Worm (Caenorhabditis elegans) whole organism, mixed stage, embryonic: ENCODE data around the gene F31E8.4.

Experiments used
- M03D4.4 ChIP-seq: sonication (generic microtip); optimal IDR thresholded peaks from 2 replicates; lab custom pipeline; 2017; ENCODE audit warnings: mild to moderate bottlenecking, missing genetic modification characterization, missing compliant biosample characterization
- bed-3 ChIP-seq: fragments of 200-800 bp; sonication (Bioruptor generic); optimal IDR thresholded peaks from 3 replicates; lab custom pipeline; 2018; ENCODE audit warnings: mild to moderate bottlenecking, missing genetic modification characterization, moderate library complexity, missing compliant biosample characterization
- ceh-39 ChIP-seq: fragments of 150-350 bp; optimal IDR thresholded peaks from 2 replicates; lab custom pipeline; 2014; ENCODE audit warnings: missing biosample characterization, missing genetic modification characterization
- ceh-43 ChIP-seq: fragments of 200-800 bp; sonication (Bioruptor generic); optimal IDR thresholded peaks from 2 replicates; lab custom pipeline; 2018; ENCODE audit warnings: mild to moderate bottlenecking, missing genetic modification characterization, moderate library complexity, missing compliant biosample characterization
- ceh-83 ChIP-seq: fragments of 200-800 bp; sonication (Bioruptor generic); optimal IDR thresholded peaks from 2 replicates; lab custom pipeline; 2018; ENCODE audit warnings: mild to moderate bottlenecking, missing genetic modification characterization, missing compliant biosample characterization
- ces-1 ChIP-seq: fragments of 150-350 bp; optimal IDR thresholded peaks from 2 replicates; lab custom pipeline; 2014; ENCODE audit warnings: missing biosample characterization, missing genetic modification reagents, missing genetic modification characterization
- cnd-1 ChIP-seq: fragments of 200-800 bp; sonication (Bioruptor generic); optimal IDR thresholded peaks from 2 replicates; lab custom pipeline; 2018; ENCODE audit warnings: mild to moderate bottlenecking, missing genetic modification characterization, missing compliant biosample characterization
- drap-1 ChIP-seq: fragments of 200-800 bp; sonication (Bioruptor generic); optimal IDR thresholded peaks from 3 replicates; lab custom pipeline; 2018; ENCODE audit warnings: mild to moderate bottlenecking, missing genetic modification characterization, missing compliant biosample characterization
- elt-1 ChIP-seq: sonication (generic microtip); optimal IDR thresholded peaks from 2 replicates; lab custom pipeline; 2017; ENCODE audit warnings: missing genetic modification characterization, mild to moderate bottlenecking, missing compliant biosample characterization, antibody characterized with exemption, moderate library complexity, borderline replicate concordance; ENCODE audit not compliant: insufficient read depth
- elt-3 ChIP-seq: fragments of 150-350 bp; optimal IDR thresholded peaks from 2 replicates; lab custom pipeline; 2014; ENCODE audit warnings: missing biosample characterization, missing genetic modification characterization
- hlh-1 ChIP-seq: fragments of 150-350 bp; optimal IDR thresholded peaks from 2 replicates; lab custom pipeline; 2014; ENCODE audit warnings: missing biosample characterization, missing genetic modification reagents, missing genetic modification characterization
- lin-32 ChIP-seq: fragments of 200-800 bp; sonication (Bioruptor generic); optimal IDR thresholded peaks from 2 replicates; lab custom pipeline; 2018; ENCODE audit warnings: mild to moderate bottlenecking, missing genetic modification characterization, missing compliant biosample characterization
- lsy-2 ChIP-seq: fragments of 150-350 bp; optimal IDR thresholded peaks from 2 replicates; lab custom pipeline; 2014; ENCODE audit warnings: missing biosample characterization, missing genetic modification characterization
- mab-5 ChIP-seq: fragments of 150-350 bp; optimal IDR thresholded peaks from 2 replicates; lab custom pipeline; 2014; ENCODE audit warnings: missing biosample characterization, missing genetic modification characterization
- mep-1 ChIP-seq: fragments of 150-350 bp; optimal IDR thresholded peaks from 2 replicates; lab custom pipeline; 2017; ENCODE audit warnings: missing biosample characterization, missing genetic modification reagents, missing genetic modification characterization, inconsistent platforms
- mls-2 ChIP-seq: sonication (generic microtip); optimal IDR thresholded peaks from 2 replicates; lab custom pipeline; 2016; ENCODE audit warnings: mild to moderate bottlenecking, missing genetic modification characterization, moderate library complexity, missing compliant biosample characterization
- nhr-12 ChIP-seq: fragments of 150-350 bp; optimal IDR thresholded peaks from 2 replicates; lab custom pipeline; 2014; ENCODE audit warnings: missing biosample characterization, missing genetic modification characterization
- nhr-2 ChIP-seq: fragments of 150-350 bp; optimal IDR thresholded peaks from 2 replicates; lab custom pipeline; 2014; ENCODE audit warnings: missing biosample characterization, missing genetic modification characterization
- nhr-237 ChIP-seq: fragments of 150-350 bp; optimal IDR thresholded peaks from 2 replicates; lab custom pipeline; 2014; ENCODE audit warnings: missing biosample characterization, missing genetic modification characterization
- nhr-28 ChIP-seq: fragments of 150-350 bp; optimal IDR thresholded peaks from 2 replicates; lab custom pipeline; 2014; ENCODE audit warnings: missing biosample characterization, missing genetic modification characterization
- pha-4 ChIP-seq: fragments of 150-350 bp; optimal IDR thresholded peaks from 2 replicates; lab custom pipeline; 2018; ENCODE audit warnings: missing biosample characterization, missing genetic modification reagents, missing genetic modification characterization
- sem-2 ChIP-seq: fragments of 200-800 bp; sonication (Bioruptor generic); optimal IDR thresholded peaks from 2 replicates; lab custom pipeline; 2018; ENCODE audit warnings: mild to moderate bottlenecking, missing genetic modification characterization, missing compliant biosample characterization
- snpc-4 ChIP-seq: fragments of 150-350 bp; optimal IDR thresholded peaks from 2 replicates; lab custom pipeline; 2014; ENCODE audit warnings: missing biosample characterization, missing genetic modification characterization
- sptf-1 ChIP-seq: sonication (generic microtip); optimal IDR thresholded peaks from 2 replicates; lab custom pipeline; 2017; ENCODE audit warnings: mild to moderate bottlenecking, missing genetic modification characterization, moderate library complexity, missing compliant biosample characterization
- tbx-8 ChIP-seq: fragments of 200-800 bp; sonication (Bioruptor generic); optimal IDR thresholded peaks from 2 replicates; lab custom pipeline; 2018; ENCODE audit warnings: mild to moderate bottlenecking, missing genetic modification characterization, moderate library complexity, missing compliant biosample characterization
- unc-120 ChIP-seq: sonication (generic microtip); optimal IDR thresholded peaks from 2 replicates; lab custom pipeline; 2017; ENCODE audit warnings: missing genetic modification characterization, missing compliant biosample characterization; ENCODE audit not compliant: poor library complexity, severe bottlenecking
- unc-39 ChIP-seq: fragments of 150-350 bp; optimal IDR thresholded peaks from 2 replicates; lab custom pipeline; 2014; ENCODE audit warnings: missing biosample characterization, missing genetic modification characterization
- zip-8 ChIP-seq: fragments of 150-350 bp; optimal IDR thresholded peaks from 2 replicates; lab custom pipeline; 2014; ENCODE audit warnings: missing biosample characterization, missing genetic modification characterization
- ztf-11 ChIP-seq: fragments of 150-350 bp; optimal IDR thresholded peaks from 2 replicates; lab custom pipeline; 2014; ENCODE audit warnings: missing biosample characterization, missing genetic modification characterization

Gene F31E8.4

DNA sequence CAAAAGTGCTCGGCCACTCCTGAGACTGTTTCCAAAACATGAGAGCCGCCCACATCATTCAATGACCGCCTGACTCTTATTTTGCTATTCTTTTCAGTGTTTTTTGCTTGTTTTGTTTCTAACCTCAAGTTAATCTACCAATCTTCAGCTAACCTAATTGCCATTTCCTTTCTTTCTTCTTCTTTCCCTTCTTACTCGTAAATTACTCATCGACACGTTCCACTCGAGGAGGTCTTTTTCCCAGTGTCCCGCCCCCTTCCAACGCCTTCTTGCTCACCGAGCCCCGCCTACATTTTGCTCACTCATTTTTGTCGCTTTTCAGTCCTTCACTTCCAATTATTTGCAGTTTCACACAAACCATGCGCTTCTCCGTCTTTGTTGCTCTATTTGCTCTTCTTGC, 35.2 kb downstream of the F31E8.4 start, which contains the start of gene nlp-50:
Gene nlp-50 (plus strand): TSS at position 301 of the 400 bp plus-strand sequence.
- no peak for TF ChIP-seq hlh-1 (tag; lab: Kevin White, UChicago)
- TF ChIP-seq nhr-237 (tag; lab: Kevin White, UChicago): no peak
- no peak for TF ChIP-seq sptf-1
- no peak for TF ChIP-seq nhr-2 (tag; lab: Kevin White, UChicago)
- TF ChIP-seq ceh-83: no peak
- no peak for TF ChIP-seq bed-3 (GFP tag; lab: Kevin White, UChicago)
- TF ChIP-seq elt-1 (tag; lab: Kevin White, UChicago): no peak
- TF ChIP-seq ztf-11 (tag; lab: Kevin White, UChicago): no peak
- no peak for TF ChIP-seq lsy-2
- TF ChIP-seq ceh-43 (GFP tag; lab: Kevin White, UChicago): no peak
- no peak for TF ChIP-seq lin-32 (GFP tag; lab: Kevin White, UChicago)
- no peak for TF ChIP-seq M03D4.4 (tag; lab: Kevin White, UChicago)
- TF ChIP-seq unc-39 (tag; lab: Kevin White, UChicago): no peak
- TF ChIP-seq tbx-8 (GFP tag; lab: Kevin White, UChicago): no peak
- no peak for TF ChIP-seq unc-120 (tag; lab: Kevin White, UChicago)

DNA sequence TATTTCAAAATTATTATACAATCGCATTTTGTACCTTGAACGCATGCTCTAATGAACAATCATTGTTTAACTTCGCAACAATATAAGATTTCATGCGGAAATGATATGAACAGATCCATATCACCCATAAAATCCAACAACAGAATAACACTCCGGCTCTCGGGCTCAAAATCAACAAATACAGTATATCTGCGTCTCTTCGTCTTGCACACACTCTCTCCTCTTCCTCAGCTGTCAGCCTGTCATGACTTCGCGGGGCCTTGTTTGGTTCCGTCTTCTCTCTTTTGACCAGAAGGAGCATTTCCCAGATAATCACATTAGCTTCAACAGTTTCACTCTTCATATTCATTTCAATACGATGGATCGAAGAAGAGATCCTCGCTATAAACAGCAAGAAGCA, 43.7 kb downstream of the F31E8.4 start, which contains the start of gene F41G3.3:
Gene F41G3.3 (plus strand): TSS at position 301 of the 400 bp plus-strand sequence.
- no peak for TF ChIP-seq ces-1
- no peak for TF ChIP-seq nhr-237 (tag; lab: Kevin White, UChicago)
- TF ChIP-seq elt-1 (tag; lab: Kevin White, UChicago): no peak
- no peak for TF ChIP-seq bed-3 (GFP tag; lab: Kevin White, UChicago)
- TF ChIP-seq elt-3 (tag; lab: Kevin White, UChicago): no peak
- no peak for TF ChIP-seq ztf-11 (tag; lab: Kevin White, UChicago)
- no peak for TF ChIP-seq M03D4.4 (tag; lab: Kevin White, UChicago)
- TF ChIP-seq ceh-39 (tag; lab: Kevin White, UChicago): no peak
- no peak for TF ChIP-seq nhr-28 (tag; lab: Kevin White, UChicago)
- no peak for TF ChIP-seq lsy-2
- no peak for TF ChIP-seq sem-2
- TF ChIP-seq unc-120 (tag; lab: Kevin White, UChicago): no peak
- TF ChIP-seq cnd-1: no peak
- no peak for TF ChIP-seq ceh-83
- TF ChIP-seq pha-4 (tag; lab: Kevin White, UChicago): no peak
- TF ChIP-seq snpc-4 (tag; lab: Kevin White, UChicago): no peak
- TF ChIP-seq zip-8 (tag; lab: Kevin White, UChicago): no peak
- TF ChIP-seq mls-2 (tag; lab: Kevin White, UChicago): no peak
- TF ChIP-seq, all 35 proteins: peak for 0

DNA sequence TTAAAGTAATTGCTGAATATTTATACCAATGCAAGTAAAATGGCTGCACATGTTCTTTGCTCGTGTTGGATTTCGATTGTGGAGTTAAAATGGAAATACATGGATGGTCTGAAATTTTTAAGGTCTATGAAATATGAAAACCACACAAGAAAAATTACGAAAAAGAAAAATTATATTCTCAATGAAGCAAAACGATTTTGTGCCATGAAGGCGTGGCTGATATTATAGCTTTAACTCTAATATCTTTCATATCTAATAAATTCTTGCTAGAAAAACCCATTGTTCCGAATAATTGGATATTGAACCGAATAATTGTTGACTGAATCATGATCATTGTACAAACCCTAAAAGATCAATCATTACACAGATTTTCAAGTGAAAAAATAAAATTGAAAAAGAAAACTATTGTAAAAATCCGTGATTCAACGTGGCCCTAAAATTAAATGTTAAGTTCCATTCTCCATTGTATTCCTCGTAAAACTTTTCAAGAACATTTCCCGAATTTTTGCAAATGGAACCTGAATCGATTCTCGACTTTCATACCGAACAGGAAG, 45.2 kb downstream of the F31E8.4 start, which contains the start of the genes srx-95 and fis-1:
Gene srx-95 (minus strand): TSS at position 101 of the 554 bp plus-strand sequence.
Gene fis-1 (plus strand): TSS at position 504 of the 554 bp plus-strand sequence.
- no peak for TF ChIP-seq lin-32 (GFP tag; lab: Kevin White, UChicago)
- no peak for TF ChIP-seq drap-1 (GFP tag; lab: Kevin White, UChicago)

DNA sequence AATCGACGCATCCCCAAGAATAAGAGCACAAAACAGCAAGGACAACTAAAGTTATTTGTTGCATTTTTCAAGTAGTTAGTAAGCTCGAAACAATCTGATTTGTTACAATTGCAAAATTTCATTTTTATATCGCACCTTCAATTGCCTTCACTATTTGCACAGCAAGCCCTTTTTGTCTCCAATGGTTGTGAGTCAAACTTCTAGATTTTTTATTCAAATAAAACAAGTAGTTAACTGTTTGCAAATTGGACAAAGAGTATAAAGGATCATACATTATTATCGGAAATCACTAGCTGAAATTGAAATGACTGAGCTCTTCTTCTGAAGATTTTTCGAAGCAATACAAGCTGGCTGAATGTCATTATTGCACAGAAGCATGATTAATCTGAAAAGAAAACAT, 47.1 kb downstream of the F31E8.4 start, which contains the start of gene F41G3.21:
Gene F41G3.21 (minus strand): TSS at position 101 of the 400 bp plus-strand sequence.
- TF ChIP-seq nhr-28 (tag; lab: Kevin White, UChicago) (no peak), tbx-8 (GFP tag; lab: Kevin White, UChicago) (no peak), unc-120 (tag; lab: Kevin White, UChicago) (no peak), cnd-1 (no peak), zip-8 (tag; lab: Kevin White, UChicago) (no peak), snpc-4 (tag; lab: Kevin White, UChicago) (no peak), nhr-237 (tag; lab: Kevin White, UChicago) (no peak), lin-32 (GFP tag; lab: Kevin White, UChicago) (no peak), sptf-1 (no peak), ces-1 (no peak), mep-1 (tag; lab: Kevin White, UChicago) (no peak), nhr-12 (no peak), drap-1 (GFP tag; lab: Kevin White, UChicago) (no peak), mls-2 (tag; lab: Kevin White, UChicago) (no peak), mab-5 (no peak), hlh-1 (tag; lab: Kevin White, UChicago) (no peak), ceh-39 (tag; lab: Kevin White, UChicago) (no peak), unc-39 (tag; lab: Kevin White, UChicago) (no peak)
- TF ChIP-seq, all 35 proteins: peak for 0
